Worm (Caenorhabditis elegans): ENCODE results near the gene K07B1.7.

DNA sequence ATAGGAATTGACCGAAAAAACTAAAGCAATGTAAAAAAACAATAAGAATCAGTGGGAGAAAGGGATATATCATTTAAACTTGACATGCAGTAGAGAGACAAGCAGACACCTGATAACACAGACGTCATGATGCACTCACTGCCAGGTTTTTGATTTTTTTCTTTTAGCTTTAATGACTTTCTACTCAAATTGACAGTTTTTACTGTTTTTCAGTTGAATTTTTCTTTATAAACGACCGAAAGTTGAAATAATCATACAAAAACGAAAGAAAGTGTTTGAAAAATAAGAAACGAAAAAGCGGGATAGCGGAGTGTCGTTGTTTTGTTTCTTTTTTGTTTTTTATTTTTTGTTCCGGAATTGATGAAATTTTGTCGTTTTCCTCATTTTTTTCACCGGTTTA lies 12.5 kb downstream of the K07B1.7 start, which contains the start of gene ucp-4:
- TF ChIP-seq ama-1 (optimal IDR thresholded peaks at IDR 0.05): no peak
- no peak for TF ChIP-seq pes-1 (GFP tag; IDR thresholded peaks at IDR 0.05)
